Worm (Caenorhabditis elegans) whole organism, late embryonic: ENCODE data around the gene old-2.
"Not testable (repeated sequence)": the region's sequence is repeated elsewhere in the genome, so short reads cannot be mapped to it uniquely, and the experiment has no call there.

Experiments
- C08G9.2 ChIP-seq: sonication (generic microtip); optimal IDR thresholded peaks from 2 replicates; lab custom pipeline; 2016; ENCODE audit warnings: mild to moderate bottlenecking, missing genetic modification characterization, moderate library complexity, missing compliant biosample characterization
- K09A11.1 ChIP-seq: sonication (generic microtip); optimal IDR thresholded peaks from 2 replicates; lab custom pipeline; 2017; ENCODE audit warnings: antibody characterized with exemption, mild to moderate bottlenecking, missing genetic modification characterization, missing compliant biosample characterization; ENCODE audit not compliant: insufficient read depth
- Y22D7AL.16 ChIP-seq: sonication (generic microtip); optimal IDR thresholded peaks from 2 replicates; lab custom pipeline; 2016; ENCODE audit warnings: missing genetic modification characterization, missing compliant biosample characterization
- ahr-1 ChIP-seq: sonication (generic microtip); optimal IDR thresholded peaks from 2 replicates; lab custom pipeline; 2016; ENCODE audit warnings: missing genetic modification characterization, missing compliant biosample characterization
- ama-1 ChIP-seq: fragments of 150-350 bp; optimal IDR thresholded peaks from 2 replicates; lab custom pipeline; 2014
- ceh-18 ChIP-seq: sonication (generic microtip); optimal IDR thresholded peaks from 2 replicates; lab custom pipeline; 2016; ENCODE audit warnings: missing genetic modification characterization, missing compliant biosample characterization
- ceh-19 ChIP-seq: fragments of 200-800 bp; sonication (Bioruptor generic); optimal IDR thresholded peaks from 2 replicates; lab custom pipeline; 2018; ENCODE audit warnings: mild to moderate bottlenecking, missing genetic modification characterization, missing compliant biosample characterization
- ceh-2 ChIP-seq: sonication (generic microtip); optimal IDR thresholded peaks from 2 replicates; lab custom pipeline; 2016; ENCODE audit warnings: missing genotype, missing genetic modification characterization, missing compliant biosample characterization
- ceh-24 ChIP-seq: sonication (generic microtip); optimal IDR thresholded peaks from 2 replicates; lab custom pipeline; 2016; ENCODE audit warnings: mild to moderate bottlenecking, missing genetic modification characterization, missing compliant biosample characterization
- ceh-6 ChIP-seq: fragments of 200-800 bp; sonication (Bioruptor generic); optimal IDR thresholded peaks from 2 replicates; lab custom pipeline; 2018; ENCODE audit warnings: mild to moderate bottlenecking, missing genetic modification characterization, missing compliant biosample characterization
- ceh-9 ChIP-seq: sonication (generic microtip); optimal IDR thresholded peaks from 2 replicates; lab custom pipeline; 2016; ENCODE audit warnings: mild to moderate bottlenecking, missing genetic modification characterization, inconsistent platforms, missing compliant biosample characterization
- dmd-4 ChIP-seq: sonication (generic microtip); optimal IDR thresholded peaks from 2 replicates; lab custom pipeline; 2016; ENCODE audit warnings: borderline replicate concordance, missing genetic modification characterization, missing compliant biosample characterization
- dve-1 ChIP-seq: sonication (generic microtip); optimal IDR thresholded peaks from 2 replicates; lab custom pipeline; 2017; ENCODE audit warnings: antibody characterized with exemption, mild to moderate bottlenecking, missing genetic modification characterization, missing compliant biosample characterization
- elt-2 ChIP-seq: sonication (generic microtip); optimal IDR thresholded peaks from 2 replicates; lab custom pipeline; 2016; ENCODE audit warnings: missing genetic modification reagents, missing genetic modification characterization, missing compliant biosample characterization
- fkh-10 ChIP-seq: fragments of 150-350 bp; optimal IDR thresholded peaks from 2 replicates; lab custom pipeline; 2014; ENCODE audit warnings: missing biosample characterization, missing genetic modification reagents, missing genetic modification characterization
- fkh-6 ChIP-seq: sonication (generic microtip); optimal IDR thresholded peaks from 2 replicates; lab custom pipeline; 2016; ENCODE audit warnings: missing genetic modification characterization, missing compliant biosample characterization
- hlh-15 ChIP-seq: sonication (generic microtip); optimal IDR thresholded peaks from 2 replicates; lab custom pipeline; 2016; ENCODE audit warnings: missing genetic modification characterization, missing compliant biosample characterization
- hlh-30 ChIP-seq: sonication (generic microtip); optimal IDR thresholded peaks from 2 replicates; lab custom pipeline; 2017; ENCODE audit warnings: antibody characterized with exemption, missing genetic modification characterization, missing compliant biosample characterization; ENCODE audit not compliant: insufficient read depth
- madf-2 ChIP-seq: sonication (generic microtip); optimal IDR thresholded peaks from 2 replicates; lab custom pipeline; 2017; ENCODE audit warnings: missing genetic modification characterization, missing compliant biosample characterization
- nfya-1 ChIP-seq: sonication (generic microtip); optimal IDR thresholded peaks from 2 replicates; lab custom pipeline; 2017; ENCODE audit warnings: missing genetic modification characterization, mild to moderate bottlenecking, missing compliant biosample characterization, antibody characterized with exemption, moderate library complexity
- nhr-11 ChIP-seq: fragments of 150-350 bp; optimal IDR thresholded peaks from 2 replicates; lab custom pipeline; 2014; ENCODE audit warnings: missing biosample characterization, missing genetic modification characterization
- nhr-232 ChIP-seq: sonication (generic microtip); optimal IDR thresholded peaks from 2 replicates; lab custom pipeline; 2016; ENCODE audit warnings: missing genetic modification characterization, missing compliant biosample characterization
- odd-2 ChIP-seq: sonication (generic microtip); optimal IDR thresholded peaks from 2 replicates; lab custom pipeline; 2017; ENCODE audit warnings: antibody characterized with exemption, mild to moderate bottlenecking, missing genetic modification characterization, missing compliant biosample characterization
- pha-2 ChIP-seq: sonication (generic microtip); optimal IDR thresholded peaks from 2 replicates; lab custom pipeline; 2017; ENCODE audit warnings: mild to moderate bottlenecking, missing genetic modification characterization, missing compliant biosample characterization
- pqm-1 ChIP-seq: sonication (generic microtip); optimal IDR thresholded peaks from 2 replicates; lab custom pipeline; 2016; ENCODE audit warnings: missing genetic modification characterization, missing compliant biosample characterization
- pros-1 ChIP-seq: fragments of 150-350 bp; optimal IDR thresholded peaks from 2 replicates; lab custom pipeline; 2014; ENCODE audit warnings: missing biosample characterization, missing genetic modification reagents, missing genetic modification characterization
- rnt-1 ChIP-seq: sonication (generic microtip); optimal IDR thresholded peaks from 2 replicates; lab custom pipeline; 2016; ENCODE audit warnings: missing genetic modification characterization, missing compliant biosample characterization
- sox-4 ChIP-seq: sonication (generic microtip); optimal IDR thresholded peaks from 2 replicates; lab custom pipeline; 2017; ENCODE audit warnings: mild to moderate bottlenecking, missing genetic modification characterization, inconsistent platforms, missing compliant biosample characterization
- tbx-2 ChIP-seq: sonication (generic microtip); optimal IDR thresholded peaks from 2 replicates; lab custom pipeline; 2016; ENCODE audit warnings: missing genetic modification characterization, missing compliant biosample characterization
- tbx-7 ChIP-seq: sonication (generic microtip); optimal IDR thresholded peaks from 2 replicates; lab custom pipeline; 2016; ENCODE audit warnings: missing genotype, missing genetic modification characterization, missing compliant biosample characterization
- ttx-3 ChIP-seq: sonication (generic microtip); optimal IDR thresholded peaks from 2 replicates; lab custom pipeline; 2016; ENCODE audit warnings: missing genetic modification reagents, missing genetic modification characterization, missing compliant biosample characterization
- unc-3 ChIP-seq, 2 experiments: fragments of 200-800 bp in 1 of 2; sonication (Bioruptor generic) in 1 of 2; sonication (generic microtip) in 1 of 2; conservative IDR thresholded peaks in 1 of 2; optimal IDR thresholded peaks in 1 of 2; 2 replicates each; pipeline versions ENCODE4 v1.3.6 to Lab custom; 2016 to 2022; ENCODE audit warnings: missing compliant biosample characterization in 2 of 2, missing genetic modification characterization in 2 of 2, missing genetic modification reagents in 1 of 2
- unc-55 ChIP-seq: sonication (generic microtip); optimal IDR thresholded peaks from 2 replicates; lab custom pipeline; 2017; ENCODE audit warnings: missing biosample characterization, missing genetic modification reagents, missing genetic modification characterization
- unc-86 ChIP-seq: sonication (generic microtip); optimal IDR thresholded peaks from 2 replicates; lab custom pipeline; 2016; ENCODE audit warnings: missing genetic modification characterization, missing compliant biosample characterization

The old-2 gene

DNA sequence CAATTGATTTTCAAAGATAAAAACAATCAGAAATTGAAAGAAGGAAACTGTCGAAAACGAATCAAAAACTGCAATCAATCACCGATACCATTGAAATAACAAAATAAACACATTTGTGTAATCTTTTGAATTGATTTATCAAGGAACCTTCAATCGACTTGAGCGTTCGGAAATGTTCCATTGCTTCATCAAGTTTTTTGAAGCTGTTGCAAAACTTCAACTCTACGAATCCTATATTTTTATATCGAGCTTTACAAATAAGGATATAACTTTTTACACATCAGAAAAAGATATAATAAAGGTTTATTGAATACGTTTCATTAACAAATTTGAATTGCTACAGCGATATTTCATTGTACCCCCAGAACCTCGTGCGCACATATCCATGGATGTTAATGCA lies 23.6 kb upstream of the old-2 start, which contains the start of gene chil-8:
TSS of gene chil-8 (minus strand) at position 101 of the 400 bp plus-strand sequence.
- TF ChIP-seq ceh-9 (tag; lab: Kevin White, UChicago) (no peak), sox-4 (tag; lab: Kevin White, UChicago) (no peak), Y22D7AL.16 (tag; lab: Kevin White, UChicago) (no peak), ceh-18 (no peak), ama-1 (no peak), pha-2 (no peak), ceh-19 (no peak), hlh-30 (tag; lab: Kevin White, UChicago) (no peak)
- TF ChIP-seq, all 69 proteins: peak for 0

DNA sequence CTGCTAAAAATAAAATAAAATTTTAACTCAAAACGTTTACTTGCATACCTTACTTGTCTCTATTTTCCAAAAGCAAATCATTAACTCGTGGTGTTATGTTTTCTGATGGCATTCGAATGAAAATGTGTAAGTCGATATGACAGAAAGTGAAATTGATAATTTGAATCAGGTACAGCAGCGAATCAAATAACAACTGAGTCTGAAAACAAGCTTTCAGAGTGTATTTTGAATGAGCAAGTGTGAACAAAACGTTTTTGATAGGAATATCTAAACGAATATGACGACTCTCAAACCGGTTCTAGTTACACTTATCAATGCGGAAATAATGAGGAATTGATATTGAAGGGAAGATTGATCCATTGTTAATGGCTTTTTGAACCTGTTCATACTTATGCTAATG lies 21.7 kb upstream of the old-2 start, which contains the start of gene chil-7:
TSS of gene chil-7 (minus strand) at position 112 of the 400 bp plus-strand sequence.
- TF ChIP-seq ttx-3 (tag; lab: Kevin White, UChicago) (no peak), dmd-4 (tag; lab: Kevin White, UChicago) (no peak), odd-2 (tag; lab: Kevin White, UChicago) (no peak), ama-1 (no peak), fkh-10 (GFP tag; lab: Kevin White, UChicago) (no peak), hlh-15 (no peak), sox-4 (tag; lab: Kevin White, UChicago) (no peak)

DNA sequence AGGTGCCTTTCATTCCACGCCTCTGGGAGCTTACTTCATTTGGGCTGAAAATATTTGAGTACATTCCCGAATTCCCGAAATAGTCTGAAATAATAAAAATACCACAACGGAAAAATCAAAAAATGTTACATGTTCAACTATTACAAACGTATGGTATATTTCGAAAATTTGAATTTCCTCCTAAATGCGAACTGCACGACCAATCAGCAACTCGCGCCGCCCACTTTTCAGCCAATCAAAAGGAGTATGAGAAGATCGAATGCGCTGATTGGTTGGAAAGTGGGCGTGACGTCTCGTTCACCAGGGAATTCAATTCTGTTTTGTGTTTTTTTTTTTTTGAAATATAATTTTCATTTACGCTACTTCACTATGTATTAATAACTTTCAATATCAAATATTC lies 19.3 kb upstream of the old-2 start, which contains the start of gene old-1:
TSS of gene old-1 (minus strand) at position 50 of the 400 bp plus-strand sequence.
- TF ChIP-seq odd-2 (tag; lab: Kevin White, UChicago) (no peak), nfya-1 (tag; lab: Kevin White, UChicago) (peak; percentile 65)

- TF ChIP-seq unc-3 (GFP tag; conservative IDR thresholded peaks at IDR 0.05; lab: Robert Waterston, UW) (no peak), unc-3 (tag; optimal IDR thresholded peaks at IDR 0.05; lab: Kevin White, UChicago) (no peak), ama-1 (no peak), K09A11.1 (tag; lab: Kevin White, UChicago) (no peak), tbx-7 (tag; lab: Kevin White, UChicago) (no peak), dve-1 (tag; lab: Kevin White, UChicago) (no peak), ceh-24 (tag; lab: Kevin White, UChicago) (no peak), ceh-18 (no peak), dmd-4 (tag; lab: Kevin White, UChicago) (no peak), nhr-232 (tag; lab: Kevin White, UChicago) (no peak), fkh-6 (tag; lab: Kevin White, UChicago) (no peak), odd-2 (tag; lab: Kevin White, UChicago) (no peak), ahr-1 (tag; lab: Kevin White, UChicago) (no peak), pqm-1 (tag; lab: Kevin White, UChicago) (no peak), rnt-1 (tag; lab: Kevin White, UChicago) (no peak), pros-1 (no peak), ceh-6 (GFP tag; lab: Kevin White, UChicago) (no peak), elt-2 (tag; lab: Kevin White, UChicago) (no peak), tbx-2 (tag; lab: Kevin White, UChicago) (no peak), madf-2 (tag; lab: Kevin White, UChicago) (no peak)
- TF ChIP-seq, all 69 proteins: peak for 0
These were observed 18.8 kb upstream of the old-2 start for ce11 chrII:9868207-9868606.

- TF ChIP-seq odd-2 (tag; lab: Kevin White, UChicago); sox-4 (tag; lab: Kevin White, UChicago); unc-3 (GFP tag; conservative IDR thresholded peaks at IDR 0.05; lab: Robert Waterston, UW); unc-3 (tag; optimal IDR thresholded peaks at IDR 0.05; lab: Kevin White, UChicago): not testable (repeated sequence)
These were observed 17.0 kb upstream of the old-2 start, which contains the start of gene chil-1 for ce11 chrII:9866378-9866777. Gene chil-1 (minus strand): TSS chrII:9866478.

DNA sequence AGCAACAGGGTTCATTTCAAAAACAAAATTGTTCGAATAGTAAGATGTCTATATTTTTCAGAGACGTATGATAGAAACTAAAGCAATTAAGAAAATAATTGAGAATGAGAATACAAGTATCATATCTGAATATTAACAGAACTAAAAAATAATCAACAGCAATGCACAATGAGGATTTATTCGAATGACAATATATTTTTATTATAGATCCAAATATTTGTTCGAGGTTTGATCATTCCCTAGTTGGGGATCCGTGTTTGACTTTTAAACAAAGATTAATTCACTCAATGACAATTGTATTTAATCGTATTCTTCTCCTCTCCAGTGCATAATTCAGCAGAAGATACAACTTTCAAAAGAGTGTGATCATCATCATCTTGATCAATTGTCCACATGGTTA lies 12.8 kb upstream of the old-2 start, which contains the start of gene C08H9.18:
TSS of gene C08H9.18 (minus strand) at position 101 of the 400 bp plus-strand sequence.
- TF ChIP-seq Y22D7AL.16 (tag; lab: Kevin White, UChicago), result no peak
- TF ChIP-seq unc-86 (tag; lab: Kevin White, UChicago), result no peak
- TF ChIP-seq nhr-11 (tag; lab: Kevin White, UChicago), result no peak
- TF ChIP-seq ceh-2 (tag; lab: Kevin White, UChicago), result no peak
- TF ChIP-seq C08G9.2, result no peak
- TF ChIP-seq unc-55, result no peak
- TF ChIP-seq ama-1, result no peak
